Worm (Caenorhabditis elegans) whole organism, late embryonic: ENCODE measurements around the gene dhs-20.

Source experiments
- C38D4.7 ChIP-seq: fragments of 200-800 bp; sonication (Bioruptor generic); optimal IDR thresholded peaks from 2 replicates; lab custom pipeline; 2018; ENCODE audit warnings: mild to moderate bottlenecking, missing genetic modification characterization, moderate library complexity, missing compliant biosample characterization
- K02D7.2 ChIP-seq: sonication (generic microtip); optimal IDR thresholded peaks from 2 replicates; lab custom pipeline; 2017; ENCODE audit warnings: mild to moderate bottlenecking, missing genetic modification characterization, missing compliant biosample characterization
- K09A11.1 ChIP-seq: sonication (generic microtip); optimal IDR thresholded peaks from 2 replicates; lab custom pipeline; 2017; ENCODE audit warnings: antibody characterized with exemption, mild to moderate bottlenecking, missing genetic modification characterization, missing compliant biosample characterization; ENCODE audit not compliant: insufficient read depth
- Y22D7AL.16 ChIP-seq: sonication (generic microtip); optimal IDR thresholded peaks from 2 replicates; lab custom pipeline; 2016; ENCODE audit warnings: missing genetic modification characterization, missing compliant biosample characterization
- ahr-1 ChIP-seq: sonication (generic microtip); optimal IDR thresholded peaks from 2 replicates; lab custom pipeline; 2016; ENCODE audit warnings: missing genetic modification characterization, missing compliant biosample characterization
- ama-1 ChIP-seq: fragments of 150-350 bp; optimal IDR thresholded peaks from 2 replicates; lab custom pipeline; 2014
- ceh-18 ChIP-seq: sonication (generic microtip); optimal IDR thresholded peaks from 2 replicates; lab custom pipeline; 2016; ENCODE audit warnings: missing genetic modification characterization, missing compliant biosample characterization
- ceh-19 ChIP-seq: fragments of 200-800 bp; sonication (Bioruptor generic); optimal IDR thresholded peaks from 2 replicates; lab custom pipeline; 2018; ENCODE audit warnings: mild to moderate bottlenecking, missing genetic modification characterization, missing compliant biosample characterization
- ceh-2 ChIP-seq: sonication (generic microtip); optimal IDR thresholded peaks from 2 replicates; lab custom pipeline; 2016; ENCODE audit warnings: missing genotype, missing genetic modification characterization, missing compliant biosample characterization
- ceh-22 ChIP-seq: sonication (generic microtip); optimal IDR thresholded peaks from 2 replicates; lab custom pipeline; 2017; ENCODE audit warnings: missing biosample characterization, missing genetic modification characterization
- ceh-24 ChIP-seq: sonication (generic microtip); optimal IDR thresholded peaks from 2 replicates; lab custom pipeline; 2016; ENCODE audit warnings: mild to moderate bottlenecking, missing genetic modification characterization, missing compliant biosample characterization
- ceh-30 ChIP-seq: fragments of 150-350 bp; optimal IDR thresholded peaks from 2 replicates; lab custom pipeline; 2014; ENCODE audit warnings: missing biosample characterization, missing genetic modification characterization
- ceh-31 ChIP-seq: sonication (generic microtip); optimal IDR thresholded peaks from 2 replicates; lab custom pipeline; 2016; ENCODE audit warnings: missing genetic modification characterization, missing compliant biosample characterization
- ceh-34 ChIP-seq: sonication (generic microtip); optimal IDR thresholded peaks from 2 replicates; lab custom pipeline; 2016; ENCODE audit warnings: mild to moderate bottlenecking, missing genetic modification characterization, missing compliant biosample characterization
- ceh-45 ChIP-seq: fragments of 200-800 bp; sonication (Bioruptor generic); IDR thresholded peaks from 2 replicates; pipeline ENCODE4 v1.3.6; 2022; ENCODE audit warnings: missing genetic modification reagents, missing genetic modification characterization, missing compliant biosample characterization
- ceh-48 ChIP-seq: sonication (generic microtip); optimal IDR thresholded peaks from 2 replicates; lab custom pipeline; 2016; ENCODE audit warnings: missing genetic modification characterization, inconsistent platforms, missing compliant biosample characterization
- ceh-6 ChIP-seq: fragments of 200-800 bp; sonication (Bioruptor generic); optimal IDR thresholded peaks from 2 replicates; lab custom pipeline; 2018; ENCODE audit warnings: mild to moderate bottlenecking, missing genetic modification characterization, missing compliant biosample characterization
- ceh-9 ChIP-seq: sonication (generic microtip); optimal IDR thresholded peaks from 2 replicates; lab custom pipeline; 2016; ENCODE audit warnings: mild to moderate bottlenecking, missing genetic modification characterization, inconsistent platforms, missing compliant biosample characterization
- che-1 ChIP-seq: sonication (generic microtip); optimal IDR thresholded peaks from 2 replicates; lab custom pipeline; 2016; ENCODE audit warnings: mild to moderate bottlenecking, missing genetic modification characterization, missing compliant biosample characterization
- dve-1 ChIP-seq: sonication (generic microtip); optimal IDR thresholded peaks from 2 replicates; lab custom pipeline; 2017; ENCODE audit warnings: antibody characterized with exemption, mild to moderate bottlenecking, missing genetic modification characterization, missing compliant biosample characterization
- elt-2 ChIP-seq: sonication (generic microtip); optimal IDR thresholded peaks from 2 replicates; lab custom pipeline; 2016; ENCODE audit warnings: missing genetic modification reagents, missing genetic modification characterization, missing compliant biosample characterization
- elt-4 ChIP-seq: sonication (generic microtip); optimal IDR thresholded peaks from 2 replicates; lab custom pipeline; 2016; ENCODE audit warnings: missing genetic modification characterization, missing compliant biosample characterization
- ets-4 ChIP-seq: sonication (generic microtip); optimal IDR thresholded peaks from 2 replicates; lab custom pipeline; 2016; ENCODE audit warnings: missing genetic modification characterization, missing compliant biosample characterization
- eyg-1 ChIP-seq: sonication (generic microtip); optimal IDR thresholded peaks from 2 replicates; lab custom pipeline; 2016; ENCODE audit warnings: missing genotype, missing genetic modification characterization, missing compliant biosample characterization
- fax-1 ChIP-seq: sonication (generic microtip); optimal IDR thresholded peaks from 2 replicates; lab custom pipeline; 2016; ENCODE audit warnings: missing genotype, missing genetic modification characterization, missing compliant biosample characterization
- gmeb-2 ChIP-seq: sonication (generic microtip); optimal IDR thresholded peaks from 2 replicates; lab custom pipeline; 2016; ENCODE audit warnings: missing genetic modification characterization, inconsistent platforms, missing compliant biosample characterization
- hlh-13 ChIP-seq: fragments of 200-800 bp; sonication (Bioruptor generic); optimal IDR thresholded peaks from 2 replicates; lab custom pipeline; 2018; ENCODE audit warnings: mild to moderate bottlenecking, missing genetic modification characterization, missing compliant biosample characterization
- hlh-6 ChIP-seq: sonication (generic microtip); optimal IDR thresholded peaks from 2 replicates; lab custom pipeline; 2016; ENCODE audit warnings: missing genotype, missing genetic modification characterization, missing compliant biosample characterization
- hlh-8 ChIP-seq: sonication (generic microtip); optimal IDR thresholded peaks from 2 replicates; lab custom pipeline; 2016; ENCODE audit warnings: missing genotype, missing genetic modification characterization, missing compliant biosample characterization
- lim-6 ChIP-seq: sonication (generic microtip); optimal IDR thresholded peaks from 2 replicates; lab custom pipeline; 2016; ENCODE audit warnings: missing genetic modification characterization, missing compliant biosample characterization
- lin-11 ChIP-seq: fragments of 200-800 bp; sonication (Bioruptor generic); optimal IDR thresholded peaks from 2 replicates; lab custom pipeline; 2018; ENCODE audit warnings: mild to moderate bottlenecking, missing genetic modification characterization, missing compliant biosample characterization
- madf-2 ChIP-seq: sonication (generic microtip); optimal IDR thresholded peaks from 2 replicates; lab custom pipeline; 2017; ENCODE audit warnings: missing genetic modification characterization, missing compliant biosample characterization
- mec-3 ChIP-seq: sonication (generic microtip); optimal IDR thresholded peaks from 2 replicates; lab custom pipeline; 2016; ENCODE audit warnings: borderline replicate concordance, missing genetic modification characterization, missing compliant biosample characterization
- nhr-11 ChIP-seq: fragments of 150-350 bp; optimal IDR thresholded peaks from 2 replicates; lab custom pipeline; 2014; ENCODE audit warnings: missing biosample characterization, missing genetic modification characterization
- nhr-232 ChIP-seq: sonication (generic microtip); optimal IDR thresholded peaks from 2 replicates; lab custom pipeline; 2016; ENCODE audit warnings: missing genetic modification characterization, missing compliant biosample characterization
- npax-4 ChIP-seq: sonication (generic microtip); optimal IDR thresholded peaks from 2 replicates; lab custom pipeline; 2016; ENCODE audit warnings: missing genetic modification characterization, missing compliant biosample characterization
- odd-2 ChIP-seq: sonication (generic microtip); optimal IDR thresholded peaks from 2 replicates; lab custom pipeline; 2017; ENCODE audit warnings: antibody characterized with exemption, mild to moderate bottlenecking, missing genetic modification characterization, missing compliant biosample characterization
- pag-3 ChIP-seq: sonication (generic microtip); optimal IDR thresholded peaks from 2 replicates; lab custom pipeline; 2016; ENCODE audit warnings: missing compliant biosample characterization, missing genetic modification characterization, borderline replicate concordance
- pat-9 ChIP-seq: fragments of 200-800 bp; sonication (Bioruptor generic); optimal IDR thresholded peaks from 2 replicates; lab custom pipeline; 2018; ENCODE audit warnings: mild to moderate bottlenecking, missing genetic modification characterization, moderate library complexity, missing compliant biosample characterization
- pha-4 ChIP-seq: fragments of 150-350 bp; optimal IDR thresholded peaks from 2 replicates; lab custom pipeline; 2018; ENCODE audit warnings: missing biosample characterization, missing genetic modification reagents, missing genetic modification characterization
- pqm-1 ChIP-seq: sonication (generic microtip); optimal IDR thresholded peaks from 2 replicates; lab custom pipeline; 2016; ENCODE audit warnings: missing genetic modification characterization, missing compliant biosample characterization
- rnt-1 ChIP-seq: sonication (generic microtip); optimal IDR thresholded peaks from 2 replicates; lab custom pipeline; 2016; ENCODE audit warnings: missing genetic modification characterization, missing compliant biosample characterization
- sdc-2 ChIP-seq: sonication (generic microtip); optimal IDR thresholded peaks from 2 replicates; lab custom pipeline; 2016; ENCODE audit warnings: missing genotype, missing genetic modification characterization, missing compliant biosample characterization
- sox-2 ChIP-seq: fragments of 200-800 bp; sonication (Bioruptor generic); IDR thresholded peaks from 2 replicates; pipeline ENCODE4 v1.3.6; 2022; ENCODE audit warnings: missing genetic modification reagents, missing genetic modification characterization, missing compliant biosample characterization
- sox-4 ChIP-seq: sonication (generic microtip); optimal IDR thresholded peaks from 2 replicates; lab custom pipeline; 2017; ENCODE audit warnings: mild to moderate bottlenecking, missing genetic modification characterization, inconsistent platforms, missing compliant biosample characterization
- syd-9 ChIP-seq: sonication (generic microtip); optimal IDR thresholded peaks from 2 replicates; lab custom pipeline; 2016; ENCODE audit warnings: mild to moderate bottlenecking, missing genetic modification characterization, moderate library complexity, missing compliant biosample characterization
- tbx-7 ChIP-seq: sonication (generic microtip); optimal IDR thresholded peaks from 2 replicates; lab custom pipeline; 2016; ENCODE audit warnings: missing genotype, missing genetic modification characterization, missing compliant biosample characterization
- ttx-3 ChIP-seq: sonication (generic microtip); optimal IDR thresholded peaks from 2 replicates; lab custom pipeline; 2016; ENCODE audit warnings: missing genetic modification reagents, missing genetic modification characterization, missing compliant biosample characterization
- unc-3 ChIP-seq, 2 experiments: fragments of 200-800 bp in 1 of 2; sonication (Bioruptor generic) in 1 of 2; sonication (generic microtip) in 1 of 2; conservative IDR thresholded peaks in 1 of 2; optimal IDR thresholded peaks in 1 of 2; 2 replicates each; pipeline versions ENCODE4 v1.3.6 to Lab custom; 2016 to 2022; ENCODE audit warnings: missing compliant biosample characterization in 2 of 2, missing genetic modification characterization in 2 of 2, missing genetic modification reagents in 1 of 2
- unc-42 ChIP-seq: sonication (generic microtip); optimal IDR thresholded peaks from 2 replicates; lab custom pipeline; 2016; ENCODE audit warnings: missing genotype, missing genetic modification characterization, missing compliant biosample characterization
- unc-55 ChIP-seq: sonication (generic microtip); optimal IDR thresholded peaks from 2 replicates; lab custom pipeline; 2017; ENCODE audit warnings: missing biosample characterization, missing genetic modification reagents, missing genetic modification characterization
- unc-86 ChIP-seq: sonication (generic microtip); optimal IDR thresholded peaks from 2 replicates; lab custom pipeline; 2016; ENCODE audit warnings: missing genetic modification characterization, missing compliant biosample characterization
- zip-5 ChIP-seq: sonication (generic microtip); optimal IDR thresholded peaks from 2 replicates; lab custom pipeline; 2016; ENCODE audit warnings: missing genetic modification characterization, missing compliant biosample characterization

Gene dhs-20

DNA sequence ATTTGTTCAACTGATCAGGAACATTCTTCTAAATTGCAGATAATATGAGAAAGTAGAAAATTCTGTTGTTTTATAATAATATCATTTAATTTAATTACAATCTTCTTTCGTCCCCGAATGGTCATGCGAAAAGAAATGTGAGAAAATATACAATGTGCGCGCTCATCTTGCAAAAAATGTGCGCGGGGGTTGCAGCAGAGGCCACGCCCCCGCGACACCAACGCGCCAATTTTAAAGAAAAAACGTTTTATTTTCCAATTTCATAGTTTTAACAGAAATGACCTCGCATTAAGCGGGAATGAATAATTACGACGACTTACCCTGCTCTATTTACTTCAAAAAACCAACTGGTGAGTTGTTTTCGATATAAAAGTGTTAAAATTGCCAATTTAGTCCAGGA, 6.1 kb upstream of the dhs-20 start, which contains the start of gene sas-5:
Gene sas-5 (plus strand): TSS at position 257 of the 400 bp plus-strand sequence.
- TF ChIP-seq syd-9 (peak; percentile 62), sox-4 (tag; lab: Kevin White, UChicago) (peak; percentile 88), sdc-2 (tag; lab: Kevin White, UChicago) (no peak), tbx-7 (peak; percentile 21), zip-5 (peak; percentile 66), pqm-1 (tag; lab: Kevin White, UChicago) (no peak), elt-4 (tag; lab: Kevin White, UChicago) (no peak), pat-9 (tag; lab: Kevin White, UChicago) (peak; percentile 74), ttx-3 (tag; lab: Kevin White, UChicago) (peak; percentile 85), Y22D7AL.16 (peak; percentile 77), hlh-6 (tag; lab: Kevin White, UChicago) (peak; percentile 36), ceh-22 (tag; lab: Kevin White, UChicago) (no peak), hlh-13 (GFP tag; lab: Kevin White, UChicago) (peak; percentile 5), unc-86 (tag; lab: Kevin White, UChicago) (peak; percentile 83), che-1 (tag; lab: Kevin White, UChicago) (peak; percentile 83), dve-1 (tag; lab: Kevin White, UChicago) (peak; percentile 1), eyg-1 (tag; lab: Kevin White, UChicago) (peak; percentile 65), nhr-232 (peak; percentile 49), lin-11 (tag; lab: Kevin White, UChicago) (peak; percentile 66), unc-3 (GFP tag; conservative IDR thresholded peaks at IDR 0.05; lab: Robert Waterston, UW) (peak; percentile 61; the same call in 1 of the 2 replicates), unc-3 (tag; optimal IDR thresholded peaks at IDR 0.05; lab: Kevin White, UChicago) (peak; percentile 73), unc-42 (tag; lab: Kevin White, UChicago) (peak; percentile 42), fax-1 (tag; lab: Kevin White, UChicago) (peak; percentile 83), ets-4 (peak; percentile 49), odd-2 (tag; lab: Kevin White, UChicago) (peak; percentile 77), C38D4.7 (GFP tag; lab: Kevin White, UChicago) (peak; percentile 80), ceh-45 (GFP tag; lab: Robert Waterston, UW) (peak; percentile 77), pag-3 (tag; lab: Kevin White, UChicago) (no peak), pha-4 (tag; lab: Kevin White, UChicago) (no peak), ceh-30 (tag; lab: Kevin White, UChicago) (no peak), ceh-31 (tag; lab: Kevin White, UChicago) (peak; percentile 79), ceh-6 (GFP tag; lab: Kevin White, UChicago) (peak; percentile 63), ceh-2 (tag; lab: Kevin White, UChicago) (peak; percentile 78), lim-6 (tag; lab: Kevin White, UChicago) (peak; percentile 66), hlh-8 (peak; percentile 80), ceh-48 (peak; percentile 17), unc-55 (GFP tag; lab: Kevin White, UChicago) (no peak), ama-1 (lab: Kevin White, UChicago) (no peak), mec-3 (tag; lab: Kevin White, UChicago) (peak; percentile 8), rnt-1 (tag; lab: Kevin White, UChicago) (peak; percentile 61), madf-2 (peak; percentile 75), npax-4 (tag; lab: Kevin White, UChicago) (peak; percentile 59), K02D7.2 (tag; lab: Kevin White, UChicago) (peak; percentile 57), nhr-11 (no peak), K09A11.1 (peak; percentile 79), ceh-9 (tag; lab: Kevin White, UChicago) (peak; percentile 40), ceh-18 (tag; lab: Kevin White, UChicago) (no peak), ceh-24 (tag; lab: Kevin White, UChicago) (peak; percentile 44), ceh-19 (GFP tag; lab: Kevin White, UChicago) (peak; percentile 79), gmeb-2 (tag; lab: Kevin White, UChicago) (peak; percentile 79), ahr-1 (tag; lab: Kevin White, UChicago) (peak; percentile 62), sox-2 (GFP tag; lab: Robert Waterston, UW) (peak; percentile 35; the same call in 1 of the 2 replicates), ceh-34 (tag; lab: Kevin White, UChicago) (peak; percentile 72), elt-2 (peak; percentile 93)
